Worm (Caenorhabditis elegans) whole organism, young adult: ENCODE measurements around the gene ZK354.9.

Experiments used
- B0336.3 ChIP-seq: fragments of 200-800 bp; sonication (Bioruptor generic); IDR thresholded peaks from 2 replicates; pipeline ENCODE4 v1.3.6; 2022; ENCODE audit warnings: missing genetic modification characterization, missing compliant biosample characterization
- T26A5.8 ChIP-seq: sonication (generic microtip); optimal IDR thresholded peaks from 2 replicates; lab custom pipeline; 2016; ENCODE audit warnings: missing genetic modification characterization, missing compliant biosample characterization
- dpl-1 ChIP-seq: fragments of 150-350 bp; optimal IDR thresholded peaks from 2 replicates; lab custom pipeline; 2014; ENCODE audit warnings: missing biosample characterization, missing genetic modification reagents, missing genetic modification characterization
- unc-130 ChIP-seq: sonication (generic microtip); optimal IDR thresholded peaks from 2 replicates; lab custom pipeline; 2016; ENCODE audit warnings: missing genetic modification reagents, missing genetic modification characterization, missing compliant biosample characterization

ce11 chrIV:5317106-5317505 is 9.2 kb upstream of the ZK354.9 start:
- TF ChIP-seq B0336.3 (GFP tag; lab: Robert Waterston, UW) (no peak), dpl-1 (GFP tag; lab: Kevin White, UChicago) (no peak), T26A5.8 (tag; lab: Kevin White, UChicago) (no peak), unc-130 (GFP tag; lab: Kevin White, UChicago) (no peak)
